Fruit fly (Drosophila melanogaster) whole organism, embryonic: Measurements from ENCODE around the gene CG6465.

Source experiments
- Bgb ChIP-seq: fragments of 200-800 bp; sonication (Bioruptor generic); IDR thresholded peaks from 2 replicates; pipeline ENCODE4 v1.3.6; 2022; ENCODE audit warnings: missing biosample characterization, missing genetic modification characterization; ENCODE audit not compliant: partially characterized antibody
- CG11093 ChIP-seq: fragments of 200-800 bp; sonication (Bioruptor generic); IDR thresholded peaks from 3 replicates; pipeline ENCODE4 v1.3.6; 2022; ENCODE audit warnings: missing biosample characterization, missing genetic modification characterization
- CG11247 ChIP-seq: fragments of 200-800 bp; sonication (Bioruptor generic); IDR thresholded peaks from 2 replicates; pipeline ENCODE4 v1.3.6; 2022; ENCODE audit warnings: missing biosample characterization, missing genetic modification characterization
- CG11696 ChIP-seq: fragments of 200-800 bp; sonication (Bioruptor generic); IDR thresholded peaks from 2 replicates; pipeline ENCODE4 v1.3.6; 2022; ENCODE audit warnings: missing biosample characterization, missing genetic modification characterization
- CG12155 ChIP-seq: fragments of 200-800 bp; sonication (Bioruptor generic); optimal IDR thresholded peaks from 3 replicates; lab custom pipeline; 2016; ENCODE audit warnings: missing biosample characterization, missing genetic modification characterization
- CG12659 ChIP-seq: fragments of 200-800 bp; sonication (Bioruptor generic); optimal IDR thresholded peaks from 3 replicates; lab custom pipeline; 2017; ENCODE audit warnings: mild to moderate bottlenecking, missing biosample characterization, missing genetic modification reagents, missing genetic modification characterization
- CG12744 ChIP-seq: fragments of 200-800 bp; sonication (Bioruptor generic); optimal IDR thresholded peaks from 2 replicates; lab custom pipeline; 2016; ENCODE audit warnings: missing biosample characterization, missing genetic modification characterization
- CG12769 ChIP-seq: fragments of 200-800 bp; sonication (Bioruptor generic); optimal IDR thresholded peaks from 2 replicates; lab custom pipeline; 2019; ENCODE audit warnings: missing biosample characterization, mild to moderate bottlenecking, missing genetic modification characterization, moderate library complexity
- CG14667 ChIP-seq: fragments of 200-800 bp; sonication (Bioruptor generic); IDR thresholded peaks from 2 replicates; pipeline ENCODE4 v1.3.6; 2022; ENCODE audit warnings: missing biosample characterization, missing genetic modification characterization
- CG15073 ChIP-seq: fragments of 200-800 bp; sonication (Bioruptor generic); optimal IDR thresholded peaks from 2 replicates; lab custom pipeline; 2016; ENCODE audit warnings: missing biosample characterization, missing genetic modification characterization
- CG15269 ChIP-seq: fragments of 200-800 bp; sonication (Bioruptor generic); optimal IDR thresholded peaks from 2 replicates; lab custom pipeline; 2018; ENCODE audit warnings: missing biosample characterization, mild to moderate bottlenecking, missing genetic modification characterization, moderate library complexity
- CG1647 ChIP-seq: fragments of 200-800 bp; sonication (Bioruptor generic); optimal IDR thresholded peaks from 3 replicates; lab custom pipeline; 2016; ENCODE audit warnings: missing biosample characterization, missing genetic modification characterization
- CG17359 ChIP-seq: fragments of 200-800 bp; sonication (Bioruptor generic); optimal IDR thresholded peaks from 3 replicates; lab custom pipeline; 2018; ENCODE audit warnings: missing biosample characterization, mild to moderate bottlenecking, missing genetic modification characterization, moderate library complexity
- CG2120 ChIP-seq: fragments of 200-800 bp; sonication (Bioruptor generic); optimal IDR thresholded peaks from 3 replicates; lab custom pipeline; 2016; ENCODE audit warnings: missing biosample characterization, missing genetic modification characterization
- CG32772 ChIP-seq: fragments of 200-800 bp; sonication (Bioruptor generic); IDR thresholded peaks from 2 replicates; pipeline ENCODE4 v1.3.6; 2022; ENCODE audit warnings: missing biosample characterization, missing genetic modification characterization
- CG4617 ChIP-seq: fragments of 200-800 bp; sonication (Bioruptor generic); optimal IDR thresholded peaks from 3 replicates; lab custom pipeline; 2016; ENCODE audit warnings: missing biosample characterization, missing genetic modification characterization, borderline replicate concordance
- CG5180 ChIP-seq: fragments of 200-800 bp; sonication (Bioruptor generic); optimal IDR thresholded peaks from 3 replicates; lab custom pipeline; 2017; ENCODE audit warnings: missing biosample characterization, missing genetic modification characterization, mild to moderate bottlenecking, moderate library complexity, missing genetic modification reagents
- CG6683 ChIP-seq: fragments of 200-800 bp; sonication (Bioruptor generic); optimal IDR thresholded peaks from 2 replicates; lab custom pipeline; 2017; ENCODE audit warnings: missing biosample characterization, mild to moderate bottlenecking, missing genetic modification characterization, missing genetic modification reagents
- CG7928 ChIP-seq: fragments of 200-800 bp; sonication (Bioruptor generic); optimal IDR thresholded peaks from 2 replicates; lab custom pipeline; 2017; ENCODE audit warnings: missing biosample characterization, mild to moderate bottlenecking, missing genetic modification characterization
- CG8388 ChIP-seq: fragments of 200-800 bp; sonication (Bioruptor generic); optimal IDR thresholded peaks from 2 replicates; lab custom pipeline; 2019; ENCODE audit warnings: missing biosample characterization, mild to moderate bottlenecking, missing genetic modification characterization, moderate library complexity
- CG9609 ChIP-seq: fragments of 200-800 bp; sonication (Bioruptor generic); optimal IDR thresholded peaks from 3 replicates; lab custom pipeline; 2016; ENCODE audit warnings: missing biosample characterization, missing genetic modification characterization
- D19A ChIP-seq: fragments of 200-800 bp; optimal IDR thresholded peaks from 3 replicates; lab custom pipeline; 2019; ENCODE audit warnings: missing biosample characterization, mild to moderate bottlenecking, missing genetic modification characterization, moderate library complexity
- Eip74EF ChIP-seq, 2 experiments: fragments of 200-800 bp in 1 of 2; fragments of >200 bp in 1 of 2; sonication (Bioruptor generic) in 1 of 2; optimal IDR thresholded peaks; 2 replicates each; lab custom pipeline; 2017 to 2019; ENCODE audit warnings: missing biosample characterization in 2 of 2, missing genetic modification characterization in 2 of 2, mild to moderate bottlenecking in 1 of 2, moderate library complexity in 1 of 2
- HLH3B ChIP-seq: fragments of 200-800 bp; sonication (Bioruptor generic); IDR thresholded peaks from 2 replicates; pipeline ENCODE4 v1.3.6; 2022; ENCODE audit warnings: missing biosample characterization, missing genetic modification characterization
- HmgD ChIP-seq: fragments of 200-800 bp; sonication (Bioruptor generic); optimal IDR thresholded peaks from 3 replicates; lab custom pipeline; 2016; ENCODE audit warnings: missing biosample characterization, missing genetic modification characterization
- Lhr ChIP-seq: fragments of 200-800 bp; sonication (Bioruptor generic); optimal IDR thresholded peaks from 3 replicates; lab custom pipeline; 2017; ENCODE audit warnings: mild to moderate bottlenecking, missing biosample characterization, missing genetic modification reagents, missing genetic modification characterization
- Max ChIP-seq: fragments of 200-800 bp; sonication (Bioruptor generic); optimal IDR thresholded peaks from 2 replicates; lab custom pipeline; 2016; ENCODE audit warnings: missing biosample characterization, mild to moderate bottlenecking, missing genetic modification characterization
- Meics ChIP-seq: fragments of 200-800 bp; sonication (Bioruptor generic); optimal IDR thresholded peaks from 2 replicates; lab custom pipeline; 2017; ENCODE audit warnings: missing biosample characterization, mild to moderate bottlenecking, missing genetic modification characterization
- NFAT ChIP-seq: fragments of 200-800 bp; sonication (Bioruptor generic); IDR thresholded peaks from 2 replicates; pipeline ENCODE4 v1.3.6; 2022; ENCODE audit warnings: missing biosample characterization, missing genetic modification characterization
- Opbp ChIP-seq: fragments of 200-800 bp; sonication (Bioruptor generic); IDR thresholded peaks from 3 replicates; pipeline ENCODE4 v1.3.6; 2022; ENCODE audit warnings: missing biosample characterization, missing genetic modification characterization; ENCODE audit not compliant: partially characterized antibody
- Ptx1 ChIP-seq: fragments of 200-800 bp; sonication (Bioruptor generic); IDR thresholded peaks from 2 replicates; pipeline ENCODE4 v1.3.6; 2022; ENCODE audit warnings: missing biosample characterization, missing genetic modification characterization
- Sin3A ChIP-seq: fragments of >200 bp; optimal IDR thresholded peaks from 2 replicates; lab custom pipeline; 2018
- bbx ChIP-seq: fragments of 200-800 bp; sonication (Bioruptor generic); IDR thresholded peaks from 2 replicates; pipeline ENCODE4 v1.3.6; 2022; ENCODE audit warnings: missing biosample characterization, missing genetic modification characterization; ENCODE audit not compliant: partially characterized antibody
- btn ChIP-seq: fragments of 200-800 bp; sonication (Bioruptor generic); optimal IDR thresholded peaks from 2 replicates; lab custom pipeline; 2016; ENCODE audit warnings: missing biosample characterization, missing genetic modification characterization
- crc ChIP-seq: fragments of 200-800 bp; sonication (Bioruptor generic); optimal IDR thresholded peaks from 2 replicates; lab custom pipeline; 2016; ENCODE audit warnings: missing biosample characterization, missing genetic modification characterization
- crp ChIP-seq, 2 experiments: fragments of 200-800 bp; sonication (Bioruptor generic); optimal IDR thresholded peaks; 2 replicates in 1 of 2; 3 replicates in 1 of 2; lab custom pipeline; 2017; ENCODE audit warnings: missing biosample characterization in 2 of 2, missing genetic modification characterization in 2 of 2, mild to moderate bottlenecking in 1 of 2, moderate library complexity in 1 of 2
- disco-r ChIP-seq: fragments of 200-800 bp; sonication (Bioruptor generic); optimal IDR thresholded peaks from 2 replicates; lab custom pipeline; 2016; ENCODE audit warnings: missing biosample characterization, missing genetic modification characterization
- fu2 ChIP-seq: fragments of 200-800 bp; sonication (Bioruptor generic); optimal IDR thresholded peaks from 2 replicates; lab custom pipeline; 2016; ENCODE audit warnings: missing biosample characterization, missing genetic modification characterization
- gfzf ChIP-seq: fragments of 200-800 bp; sonication (Bioruptor generic); optimal IDR thresholded peaks from 2 replicates; lab custom pipeline; 2016; ENCODE audit warnings: missing biosample characterization, mild to moderate bottlenecking, missing genetic modification characterization, moderate library complexity
- grau ChIP-seq: fragments of 200-800 bp; optimal IDR thresholded peaks from 3 replicates; lab custom pipeline; 2019; ENCODE audit warnings: missing biosample characterization, mild to moderate bottlenecking, missing genetic modification characterization, moderate library complexity
- hbn ChIP-seq: fragments of 200-800 bp; sonication (Bioruptor generic); IDR thresholded peaks from 2 replicates; pipeline ENCODE4 v1.3.6; 2022; ENCODE audit warnings: missing biosample characterization, missing genetic modification characterization; ENCODE audit not compliant: partially characterized antibody
- inv ChIP-seq: fragments of 200-800 bp; sonication (Bioruptor generic); IDR thresholded peaks from 2 replicates; pipeline ENCODE4 v1.3.6; 2022; ENCODE audit warnings: missing biosample characterization, missing genetic modification characterization; ENCODE audit not compliant: partially characterized antibody
- lab ChIP-seq: fragments of 200-800 bp; sonication (Bioruptor generic); optimal IDR thresholded peaks from 3 replicates; lab custom pipeline; 2017; ENCODE audit warnings: missing biosample characterization, missing genetic modification characterization, mild to moderate bottlenecking, moderate library complexity, missing genetic modification reagents
- lola ChIP-seq, 3 experiments: fragments of >200 bp in 2 of 3; fragments of 200-800 bp in 1 of 3; sonication (Bioruptor generic) in 1 of 3; optimal IDR thresholded peaks; 2 replicates each; lab custom pipeline; 2017 to 2019; ENCODE audit warnings: missing biosample characterization in 3 of 3, missing genetic modification characterization in 3 of 3, mild to moderate bottlenecking in 1 of 3, moderate library complexity in 1 of 3
- luna ChIP-seq: fragments of 200-800 bp; sonication (Bioruptor generic); optimal IDR thresholded peaks from 2 replicates; lab custom pipeline; 2016; ENCODE audit warnings: missing biosample characterization, missing genetic modification characterization
- org-1 ChIP-seq: fragments of 200-800 bp; sonication (Bioruptor generic); optimal IDR thresholded peaks from 2 replicates; lab custom pipeline; 2017; ENCODE audit warnings: missing biosample characterization, missing genetic modification characterization
- p53 ChIP-seq: fragments of 200-800 bp; sonication (Bioruptor generic); optimal IDR thresholded peaks from 2 replicates; lab custom pipeline; 2016; ENCODE audit warnings: missing biosample characterization, missing genetic modification characterization
- pho ChIP-seq: fragments of 200-800 bp; sonication (Bioruptor generic); optimal IDR thresholded peaks from 2 replicates; lab custom pipeline; 2016; ENCODE audit warnings: missing biosample characterization, missing genetic modification characterization
- pros ChIP-seq: fragments of 200-800 bp; sonication (Bioruptor generic); optimal IDR thresholded peaks from 3 replicates; lab custom pipeline; 2019; ENCODE audit warnings: missing biosample characterization, mild to moderate bottlenecking, missing genetic modification characterization, moderate library complexity
- sim ChIP-seq: fragments of 200-800 bp; sonication (Bioruptor generic); IDR thresholded peaks from 2 replicates; pipeline ENCODE4 v1.3.6; 2022; ENCODE audit warnings: missing biosample characterization, missing genetic modification characterization
- trh ChIP-seq: fragments of 200-800 bp; sonication (Bioruptor generic); optimal IDR thresholded peaks from 2 replicates; lab custom pipeline; 2016; ENCODE audit warnings: missing biosample characterization, missing genetic modification characterization
- yki ChIP-seq: fragments of >200 bp; optimal IDR thresholded peaks from 3 replicates; lab custom pipeline; 2018

CG6465 gene

DNA sequence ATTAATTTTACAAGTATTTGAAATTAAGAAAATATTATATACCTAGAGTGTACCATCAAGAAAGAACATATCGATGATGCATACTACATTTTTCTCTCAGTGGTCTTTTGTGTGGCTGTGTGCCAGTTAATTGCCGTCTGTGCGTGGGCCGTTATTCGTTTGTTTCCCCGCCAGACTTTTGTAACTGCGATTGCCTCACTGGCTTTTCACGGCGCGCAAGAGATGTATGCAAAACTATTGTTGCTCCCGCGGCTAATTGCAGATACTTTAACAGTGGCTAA, 4.6 kb upstream of the CG6465 start (continued):
- peak; percentile 50 for TF ChIP-seq sim (GFP tag; lab: Robert Waterston, UW)
- TF ChIP-seq Lhr (GFP tag; lab: Kevin White, UChicago): no peak
- TF ChIP-seq CG9609: no peak
- TF ChIP-seq CG12744 (GFP tag; lab: Kevin White, UChicago): no peak
- no peak for TF ChIP-seq crc (GFP tag; lab: Kevin White, UChicago)
- no peak for TF ChIP-seq CG1647 (GFP tag; lab: Kevin White, UChicago)
- TF ChIP-seq CG2120 (GFP tag; lab: Kevin White, UChicago): no peak
- no peak for TF ChIP-seq pros (GFP tag; lab: Kevin White, UChicago)
- TF ChIP-seq lola (GFP tag; optimal IDR thresholded peaks at IDR 0.05; lab: Kevin White, UChicago): no peak
- no peak for TF ChIP-seq btn (GFP tag; lab: Kevin White, UChicago)
- no peak for TF ChIP-seq crp (GFP tag; optimal IDR thresholded peaks at IDR 0.05; lab: Kevin White, UChicago)
- no peak for TF ChIP-seq inv (GFP tag; lab: Robert Waterston, UW)
- no peak for TF ChIP-seq gfzf (GFP tag; lab: Kevin White, UChicago)
- TF ChIP-seq CG4617: no peak
- TF ChIP-seq org-1: no peak
- TF ChIP-seq CG17359 (tag; lab: Kevin White, UChicago): peak; percentile 37
- peak; percentile 60 for TF ChIP-seq CG11247 (GFP tag; lab: Robert Waterston, UW)
- TF ChIP-seq lab (GFP tag; lab: Kevin White, UChicago): peak; percentile 41
- TF ChIP-seq fu2 (GFP tag; lab: Kevin White, UChicago): no peak
- TF ChIP-seq grau (tag; lab: Kevin White, UChicago): no peak
- no peak for TF ChIP-seq Eip74EF (GFP tag; optimal IDR thresholded peaks at IDR 0.05; lab: Kevin White, UChicago)
- TF ChIP-seq Bgb: no peak
- peak; percentile 33 for TF ChIP-seq trh (GFP tag; lab: Kevin White, UChicago)
- TF ChIP-seq disco-r (GFP tag; lab: Kevin White, UChicago): no peak
- peak; percentile 44 for TF ChIP-seq CG15269 (tag; lab: Kevin White, UChicago)
- peak; percentile 48 for TF ChIP-seq CG8388 (GFP tag; lab: Kevin White, UChicago)
- peak; percentile 46; the same call in 1 of the 2 replicates for TF ChIP-seq CG14667 (GFP tag; lab: Robert Waterston, UW)
- TF ChIP-seq Max (GFP tag; lab: Kevin White, UChicago): no peak
- no peak for TF ChIP-seq pho (GFP tag; lab: Kevin White, UChicago)
- TF ChIP-seq Sin3A (lab: Kevin White, UChicago): no peak
- no peak for TF ChIP-seq HmgD (GFP tag; lab: Kevin White, UChicago)
- no peak for TF ChIP-seq D19A (tag; lab: Kevin White, UChicago)
- no peak for TF ChIP-seq hbn (GFP tag; lab: Robert Waterston, UW)
- no peak for TF ChIP-seq Meics
- TF ChIP-seq Opbp (GFP tag; lab: Robert Waterston, UW): no peak
- TF ChIP-seq bbx (GFP tag; lab: Robert Waterston, UW): no peak
- no peak for TF ChIP-seq CG5180 (GFP tag; lab: Kevin White, UChicago)
- no peak for TF ChIP-seq yki
- no peak for TF ChIP-seq CG12155 (GFP tag; lab: Kevin White, UChicago)
- TF ChIP-seq luna (GFP tag; lab: Kevin White, UChicago): no peak
- TF ChIP-seq CG11696 (GFP tag; lab: Robert Waterston, UW): no peak
- peak; percentile 48 for TF ChIP-seq NFAT
- peak; percentile 30 for TF ChIP-seq CG12769 (tag; lab: Kevin White, UChicago)
- TF ChIP-seq CG12659: no peak
- TF ChIP-seq CG15073 (GFP tag; lab: Kevin White, UChicago): no peak
- TF ChIP-seq CG7928 (GFP tag; lab: Kevin White, UChicago): no peak
- TF ChIP-seq p53: no peak
- no peak for TF ChIP-seq CG6683
- peak; percentile 57; the same call in 1 of the 2 replicates for TF ChIP-seq CG32772 (GFP tag; lab: Robert Waterston, UW)
- peak; percentile 34; the same call in 1 of the 3 replicates for TF ChIP-seq CG11093
- peak; percentile 73 for TF ChIP-seq HLH3B (GFP tag; lab: Robert Waterston, UW)
- TF ChIP-seq Ptx1 (GFP tag; lab: Robert Waterston, UW): peak; percentile 74
